Worm (Caenorhabditis elegans) whole organism, mixed stage, embryonic: ENCODE measurements around the gene ttm-1.

Source experiments
- ceh-43 ChIP-seq: fragments of 200-800 bp; sonication (Bioruptor generic); optimal IDR thresholded peaks from 2 replicates; lab custom pipeline; 2018; ENCODE audit warnings: mild to moderate bottlenecking, missing genetic modification characterization, moderate library complexity, missing compliant biosample characterization
- ces-1 ChIP-seq: fragments of 150-350 bp; optimal IDR thresholded peaks from 2 replicates; lab custom pipeline; 2014; ENCODE audit warnings: missing biosample characterization, missing genetic modification reagents, missing genetic modification characterization
- cnd-1 ChIP-seq: fragments of 200-800 bp; sonication (Bioruptor generic); optimal IDR thresholded peaks from 2 replicates; lab custom pipeline; 2018; ENCODE audit warnings: mild to moderate bottlenecking, missing genetic modification characterization, missing compliant biosample characterization
- elt-3 ChIP-seq: fragments of 150-350 bp; optimal IDR thresholded peaks from 2 replicates; lab custom pipeline; 2014; ENCODE audit warnings: missing biosample characterization, missing genetic modification characterization
- flh-1 ChIP-seq: fragments of 200-800 bp; sonication (Bioruptor generic); optimal IDR thresholded peaks from 2 replicates; lab custom pipeline; 2018; ENCODE audit warnings: mild to moderate bottlenecking, missing genetic modification characterization, moderate library complexity, missing compliant biosample characterization
- lin-13 ChIP-seq: fragments of 150-350 bp; optimal IDR thresholded peaks from 2 replicates; lab custom pipeline; 2014; ENCODE audit warnings: missing biosample characterization, missing genetic modification characterization
- mep-1 ChIP-seq: fragments of 150-350 bp; optimal IDR thresholded peaks from 2 replicates; lab custom pipeline; 2017; ENCODE audit warnings: missing biosample characterization, missing genetic modification reagents, missing genetic modification characterization, inconsistent platforms
- nhr-237 ChIP-seq: fragments of 150-350 bp; optimal IDR thresholded peaks from 2 replicates; lab custom pipeline; 2014; ENCODE audit warnings: missing biosample characterization, missing genetic modification characterization
- nhr-28 ChIP-seq: fragments of 150-350 bp; optimal IDR thresholded peaks from 2 replicates; lab custom pipeline; 2014; ENCODE audit warnings: missing biosample characterization, missing genetic modification characterization
- pha-4 ChIP-seq: fragments of 150-350 bp; optimal IDR thresholded peaks from 2 replicates; lab custom pipeline; 2018; ENCODE audit warnings: missing biosample characterization, missing genetic modification reagents, missing genetic modification characterization
- sptf-1 ChIP-seq: sonication (generic microtip); optimal IDR thresholded peaks from 2 replicates; lab custom pipeline; 2017; ENCODE audit warnings: mild to moderate bottlenecking, missing genetic modification characterization, moderate library complexity, missing compliant biosample characterization
- unc-120 ChIP-seq: sonication (generic microtip); optimal IDR thresholded peaks from 2 replicates; lab custom pipeline; 2017; ENCODE audit warnings: missing genetic modification characterization, missing compliant biosample characterization; ENCODE audit not compliant: poor library complexity, severe bottlenecking
- zip-8 ChIP-seq: fragments of 150-350 bp; optimal IDR thresholded peaks from 2 replicates; lab custom pipeline; 2014; ENCODE audit warnings: missing biosample characterization, missing genetic modification characterization
- ztf-11 ChIP-seq: fragments of 150-350 bp; optimal IDR thresholded peaks from 2 replicates; lab custom pipeline; 2014; ENCODE audit warnings: missing biosample characterization, missing genetic modification characterization

- TF ChIP-seq ztf-11 (tag; lab: Kevin White, UChicago) (no peak), mep-1 (no peak), nhr-28 (tag; lab: Kevin White, UChicago) (no peak), sptf-1 (tag; lab: Kevin White, UChicago) (no peak), flh-1 (no peak), pha-4 (no peak), nhr-237 (tag; lab: Kevin White, UChicago) (no peak), zip-8 (no peak), lin-13 (tag; lab: Kevin White, UChicago) (no peak), unc-120 (tag; lab: Kevin White, UChicago) (no peak), ceh-43 (GFP tag; lab: Kevin White, UChicago) (no peak), cnd-1 (tag; lab: Kevin White, UChicago) (no peak), ces-1 (peak; percentile 56), elt-3 (tag; lab: Kevin White, UChicago) (no peak)
These were observed 40.7 kb downstream of the ttm-1 start, which contains the start of the genes npp-25 and mrps-10 for ce11 chrIII:12925947-12926607.
